Fruit fly (Drosophila melanogaster) whole organism, embryonic: ENCODE results near the gene CG6724.

Source experiments
- CG10979 ChIP-seq: fragments of 200-800 bp; sonication (Bioruptor generic); optimal IDR thresholded peaks from 2 replicates; lab custom pipeline; 2018; ENCODE audit warnings: missing biosample characterization, mild to moderate bottlenecking, missing genetic modification characterization, moderate library complexity
- CG11093 ChIP-seq: fragments of 200-800 bp; sonication (Bioruptor generic); IDR thresholded peaks from 3 replicates; pipeline ENCODE4 v1.3.6; 2022; ENCODE audit warnings: missing biosample characterization, missing genetic modification characterization
- CG12104 ChIP-seq: fragments of 200-800 bp; sonication (Bioruptor generic); optimal IDR thresholded peaks from 3 replicates; lab custom pipeline; 2016; ENCODE audit warnings: missing biosample characterization, missing genetic modification characterization
- CG12155 ChIP-seq: fragments of 200-800 bp; sonication (Bioruptor generic); optimal IDR thresholded peaks from 3 replicates; lab custom pipeline; 2016; ENCODE audit warnings: missing biosample characterization, missing genetic modification characterization
- CG12299 ChIP-seq: fragments of 200-800 bp; sonication (Bioruptor generic); optimal IDR thresholded peaks from 2 replicates; lab custom pipeline; 2018; ENCODE audit warnings: missing biosample characterization, mild to moderate bottlenecking, missing genetic modification characterization
- CG12659 ChIP-seq: fragments of 200-800 bp; sonication (Bioruptor generic); optimal IDR thresholded peaks from 3 replicates; lab custom pipeline; 2017; ENCODE audit warnings: mild to moderate bottlenecking, missing biosample characterization, missing genetic modification reagents, missing genetic modification characterization
- CG13123 ChIP-seq: fragments of 200-800 bp; sonication (Bioruptor generic); optimal IDR thresholded peaks from 2 replicates; lab custom pipeline; 2016; ENCODE audit warnings: missing biosample characterization, missing genetic modification characterization
- CG14710 ChIP-seq: fragments of 200-800 bp; sonication (Bioruptor generic); optimal IDR thresholded peaks from 3 replicates; lab custom pipeline; 2019; ENCODE audit warnings: missing biosample characterization, mild to moderate bottlenecking, missing genetic modification characterization, moderate library complexity
- CG1529 ChIP-seq: fragments of 200-800 bp; sonication (Bioruptor generic); optimal IDR thresholded peaks from 3 replicates; lab custom pipeline; 2018; ENCODE audit warnings: missing biosample characterization, missing genetic modification characterization
- CG15514 ChIP-seq: fragments of 200-800 bp; sonication (Bioruptor generic); optimal IDR thresholded peaks from 3 replicates; lab custom pipeline; 2017; ENCODE audit warnings: missing biosample characterization, missing genetic modification characterization, mild to moderate bottlenecking, moderate library complexity, missing genetic modification reagents
- CG16779 ChIP-seq: fragments of 200-800 bp; sonication (Bioruptor generic); IDR thresholded peaks from 2 replicates; pipeline ENCODE4 v1.3.6; 2022; ENCODE audit warnings: missing biosample characterization, missing genetic modification characterization
- CG18262 ChIP-seq: fragments of 200-800 bp; optimal IDR thresholded peaks from 3 replicates; lab custom pipeline; 2019; ENCODE audit warnings: missing biosample characterization, mild to moderate bottlenecking, missing genetic modification characterization, moderate library complexity
- CG2116 ChIP-seq: fragments of 200-800 bp; sonication (Bioruptor generic); optimal IDR thresholded peaks from 3 replicates; lab custom pipeline; 2018; ENCODE audit warnings: missing biosample characterization, mild to moderate bottlenecking, missing genetic modification characterization
- CG3065 ChIP-seq: fragments of 200-800 bp; sonication (Bioruptor generic); optimal IDR thresholded peaks from 2 replicates; lab custom pipeline; 2016; ENCODE audit warnings: missing biosample characterization, missing genetic modification characterization
- CG3163 ChIP-seq: fragments of 200-800 bp; sonication (Bioruptor generic); optimal IDR thresholded peaks from 3 replicates; lab custom pipeline; 2016; ENCODE audit warnings: missing biosample characterization, missing genetic modification characterization
- CG32767 ChIP-seq: fragments of 200-800 bp; sonication (Bioruptor generic); IDR thresholded peaks from 2 replicates; pipeline ENCODE4 v1.3.6; 2022; ENCODE audit warnings: missing biosample characterization, missing genetic modification characterization
- CG33557 ChIP-seq: fragments of 200-800 bp; sonication (Bioruptor generic); optimal IDR thresholded peaks from 2 replicates; lab custom pipeline; 2019; ENCODE audit warnings: missing biosample characterization, mild to moderate bottlenecking, missing genetic modification characterization, moderate library complexity
- CG4854 ChIP-seq: fragments of 200-800 bp; sonication (Bioruptor generic); optimal IDR thresholded peaks from 2 replicates; lab custom pipeline; 2016; ENCODE audit warnings: missing biosample characterization, missing genetic modification characterization, inconsistent platforms
- CG6854 ChIP-seq: fragments of 200-800 bp; sonication (Bioruptor generic); optimal IDR thresholded peaks from 3 replicates; lab custom pipeline; 2017; ENCODE audit warnings: missing biosample characterization, mild to moderate bottlenecking, missing genetic modification characterization
- CG7357 ChIP-seq: fragments of 200-800 bp; sonication (Bioruptor generic); IDR thresholded peaks from 3 replicates; pipeline ENCODE4 v1.3.6; 2022; ENCODE audit warnings: missing biosample characterization, missing genetic modification characterization
- CG7372 ChIP-seq: fragments of 200-800 bp; sonication (Bioruptor generic); IDR thresholded peaks from 2 replicates; pipeline ENCODE4 v1.3.6; 2022; ENCODE audit warnings: missing biosample characterization, missing genetic modification characterization
- Camta ChIP-seq: fragments of 200-800 bp; sonication (Bioruptor generic); optimal IDR thresholded peaks from 2 replicates; lab custom pipeline; 2016; ENCODE audit warnings: missing biosample characterization, missing genetic modification characterization
- Chrac-16 ChIP-seq: fragments of 200-800 bp; sonication (Bioruptor generic); optimal IDR thresholded peaks from 3 replicates; lab custom pipeline; 2016; ENCODE audit warnings: missing biosample characterization, missing genetic modification characterization
- Doc2 ChIP-seq: fragments of 200-800 bp; sonication (Bioruptor generic); IDR thresholded peaks from 2 replicates; pipeline ENCODE4 v1.3.6; 2022; ENCODE audit warnings: missing biosample characterization, missing genetic modification characterization
- HHEX ChIP-seq: fragments of 200-800 bp; sonication (Bioruptor generic); optimal IDR thresholded peaks from 3 replicates; lab custom pipeline; 2017; ENCODE audit warnings: missing biosample characterization, mild to moderate bottlenecking, missing genetic modification characterization, missing genetic modification reagents
- NK7.1 ChIP-seq: fragments of 200-800 bp; sonication (Bioruptor generic); optimal IDR thresholded peaks from 3 replicates; lab custom pipeline; 2016; ENCODE audit warnings: missing biosample characterization, missing genetic modification characterization
- Oaz ChIP-seq: fragments of 200-800 bp; sonication (Bioruptor generic); IDR thresholded peaks from 2 replicates; pipeline ENCODE4 v1.3.6; 2022; ENCODE audit warnings: missing biosample characterization, missing genetic modification characterization
- Oli ChIP-seq: fragments of 200-800 bp; sonication (Bioruptor generic); optimal IDR thresholded peaks from 2 replicates; lab custom pipeline; 2018; ENCODE audit warnings: missing biosample characterization, mild to moderate bottlenecking, missing genetic modification characterization, moderate library complexity
- PHDP ChIP-seq: fragments of 200-800 bp; sonication (Bioruptor generic); optimal IDR thresholded peaks from 3 replicates; lab custom pipeline; 2018; ENCODE audit warnings: missing biosample characterization, mild to moderate bottlenecking, missing genetic modification characterization, moderate library complexity
- Pdp1 ChIP-seq, 2 experiments: fragments of 200-800 bp; sonication (Bioruptor generic); optimal IDR thresholded peaks; 3 replicates each; lab custom pipeline; 2016; ENCODE audit warnings: missing biosample characterization in 2 of 2, missing genetic modification characterization in 2 of 2, mild to moderate bottlenecking in 1 of 2, moderate library complexity in 1 of 2
- Ptx1 ChIP-seq: fragments of 200-800 bp; sonication (Bioruptor generic); IDR thresholded peaks from 2 replicates; pipeline ENCODE4 v1.3.6; 2022; ENCODE audit warnings: missing biosample characterization, missing genetic modification characterization
- Vsx1 ChIP-seq: fragments of 200-800 bp; sonication (Bioruptor generic); optimal IDR thresholded peaks from 2 replicates; lab custom pipeline; 2017; ENCODE audit warnings: missing biosample characterization, mild to moderate bottlenecking, missing genetic modification characterization, missing genetic modification reagents
- crp ChIP-seq, 2 experiments: fragments of 200-800 bp; sonication (Bioruptor generic); optimal IDR thresholded peaks; 2 replicates in 1 of 2; 3 replicates in 1 of 2; lab custom pipeline; 2017; ENCODE audit warnings: missing biosample characterization in 2 of 2, missing genetic modification characterization in 2 of 2, mild to moderate bottlenecking in 1 of 2, moderate library complexity in 1 of 2
- hb ChIP-seq: fragments of 200-800 bp; sonication (Bioruptor generic); IDR thresholded peaks from 3 replicates; pipeline ENCODE4 v1.3.6; 2022; ENCODE audit warnings: missing biosample characterization, missing genetic modification characterization; ENCODE audit not compliant: partially characterized antibody
- jigr1 ChIP-seq: fragments of 200-800 bp; sonication (Bioruptor generic); IDR thresholded peaks from 3 replicates; pipeline ENCODE4 v1.3.6; 2022; ENCODE audit warnings: missing biosample characterization, missing genetic modification characterization
- ken ChIP-seq: fragments of 200-800 bp; sonication (Bioruptor generic); IDR thresholded peaks from 3 replicates; pipeline ENCODE4 v1.3.6; 2022; ENCODE audit warnings: missing biosample characterization, missing genetic modification characterization
- klu ChIP-seq: fragments of 200-800 bp; sonication (Bioruptor generic); IDR thresholded peaks from 2 replicates; pipeline ENCODE4 v1.3.6; 2022; ENCODE audit warnings: missing biosample characterization, missing genetic modification characterization
- luna ChIP-seq: fragments of 200-800 bp; sonication (Bioruptor generic); optimal IDR thresholded peaks from 2 replicates; lab custom pipeline; 2016; ENCODE audit warnings: missing biosample characterization, missing genetic modification characterization
- maf-S ChIP-seq: fragments of 200-800 bp; sonication (Bioruptor generic); optimal IDR thresholded peaks from 2 replicates; lab custom pipeline; 2016; ENCODE audit warnings: missing biosample characterization, missing genetic modification characterization
- nerfin-1 ChIP-seq: fragments of 200-800 bp; sonication (Bioruptor generic); optimal IDR thresholded peaks from 3 replicates; lab custom pipeline; 2019; ENCODE audit warnings: missing biosample characterization, mild to moderate bottlenecking, missing genetic modification characterization, moderate library complexity
- otp ChIP-seq: fragments of 200-800 bp; sonication (Bioruptor generic); IDR thresholded peaks from 3 replicates; pipeline ENCODE4, ENCODE4 v1.3.6; 2022; ENCODE audit warnings: missing biosample characterization, missing genetic modification characterization
- p53 ChIP-seq: fragments of 200-800 bp; sonication (Bioruptor generic); optimal IDR thresholded peaks from 2 replicates; lab custom pipeline; 2016; ENCODE audit warnings: missing biosample characterization, missing genetic modification characterization
- pan ChIP-seq, 4 experiments: fragments of >200 bp in 3 of 4; fragments of 200-800 bp in 1 of 4; sonication (Bioruptor generic) in 1 of 4; optimal IDR thresholded peaks in 3 of 4; IDR thresholded peaks in 1 of 4; 2 replicates each; pipeline versions ENCODE4 v1.3.6 to Lab custom; 2017 to 2022; ENCODE audit warnings: missing biosample characterization in 2 of 4, missing genetic modification characterization in 2 of 4, mixed read lengths in 1 of 4
- pfk ChIP-seq: fragments of 200-800 bp; sonication (Bioruptor generic); optimal IDR thresholded peaks from 2 replicates; lab custom pipeline; 2018; ENCODE audit warnings: missing biosample characterization, mild to moderate bottlenecking, missing genetic modification characterization, moderate library complexity
- pros ChIP-seq: fragments of 200-800 bp; sonication (Bioruptor generic); optimal IDR thresholded peaks from 3 replicates; lab custom pipeline; 2019; ENCODE audit warnings: missing biosample characterization, mild to moderate bottlenecking, missing genetic modification characterization, moderate library complexity
- row ChIP-seq: fragments of 200-800 bp; sonication (Bioruptor generic); IDR thresholded peaks from 3 replicates; pipeline ENCODE4 v1.3.6; 2022; ENCODE audit warnings: missing biosample characterization, missing genetic modification characterization
- slp2 ChIP-seq: fragments of 200-800 bp; sonication (Bioruptor generic); optimal IDR thresholded peaks from 2 replicates; lab custom pipeline; 2016; ENCODE audit warnings: missing biosample characterization, missing genetic modification characterization
- tio ChIP-seq: fragments of 200-800 bp; sonication (Bioruptor generic); optimal IDR thresholded peaks from 2 replicates; lab custom pipeline; 2017; ENCODE audit warnings: missing biosample characterization, missing genetic modification characterization, inconsistent platforms
- zen ChIP-seq: fragments of 200-800 bp; sonication (Bioruptor generic); optimal IDR thresholded peaks from 3 replicates; lab custom pipeline; 2018; ENCODE audit warnings: missing biosample characterization, mild to moderate bottlenecking, missing genetic modification characterization, moderate library complexity

Gene CG6724

dm6 chr2L:10760422-10761166 is 9.2 kb downstream of the CG6724 start, which contains the start of gene CG6495 (continued):
- no peak for TF ChIP-seq CG2116 (GFP tag; lab: Kevin White, UChicago)
- TF ChIP-seq pros, result no peak
- TF ChIP-seq CG32767, result no peak
- no peak for TF ChIP-seq CG11093 (GFP tag; lab: Robert Waterston, UW)
- no peak for TF ChIP-seq CG7372 (GFP tag; lab: Robert Waterston, UW)
- peak; percentile 2 for TF ChIP-seq Chrac-16 (GFP tag; lab: Kevin White, UChicago)
- TF ChIP-seq Oli, result peak; percentile 59
- no peak for TF ChIP-seq Doc2
- no peak for TF ChIP-seq CG7357
- peak; percentile 17 for TF ChIP-seq Vsx1 (GFP tag; lab: Kevin White, UChicago)
- TF ChIP-seq Oaz (GFP tag; lab: Robert Waterston, UW), result no peak
- TF ChIP-seq CG4854, result no peak
- no peak for TF ChIP-seq CG13123 (GFP tag; lab: Kevin White, UChicago)
- no peak for TF ChIP-seq CG16779 (GFP tag; lab: Robert Waterston, UW)
- peak; percentile 76 for TF ChIP-seq PHDP (tag; lab: Kevin White, UChicago)
- TF ChIP-seq nerfin-1 (tag; lab: Kevin White, UChicago), result peak; percentile 16
- TF ChIP-seq otp (GFP tag; lab: Robert Waterston, UW), result no peak
- TF ChIP-seq CG3065 (GFP tag; lab: Kevin White, UChicago), result no peak
- TF ChIP-seq pan (optimal IDR thresholded peaks at IDR 0.05; lab: Kevin White, UChicago), result no peak
- peak in 1 of 2 experiments; percentile 29 for TF ChIP-seq pan (GFP tag; optimal IDR thresholded peaks at IDR 0.05 in 1 of 2, IDR thresholded peaks at IDR 0.05 in 1 of 2)
- no peak for TF ChIP-seq luna (GFP tag; lab: Kevin White, UChicago)
- peak; percentile 53; the same call in 1 of the 2 replicates for TF ChIP-seq Ptx1 (GFP tag; lab: Robert Waterston, UW)
- no peak for TF ChIP-seq CG1529 (GFP tag; lab: Kevin White, UChicago)
- no peak for TF ChIP-seq maf-S (GFP tag; lab: Kevin White, UChicago)
- peak; percentile 61 for TF ChIP-seq CG18262 (tag; lab: Kevin White, UChicago)
- TF ChIP-seq CG12155 (GFP tag; lab: Kevin White, UChicago), result peak; percentile 26
- no peak for TF ChIP-seq slp2
- TF ChIP-seq CG12659 (GFP tag; lab: Kevin White, UChicago), result peak; percentile 65
- TF ChIP-seq p53 (GFP tag; lab: Kevin White, UChicago), result no peak
- TF ChIP-seq zen (tag; lab: Kevin White, UChicago), result no peak
- no peak for TF ChIP-seq NK7.1 (GFP tag; lab: Kevin White, UChicago)
- no peak for TF ChIP-seq tio (GFP tag; lab: Kevin White, UChicago)
- TF ChIP-seq CG14710 (tag; lab: Kevin White, UChicago), result peak; percentile 29
- TF ChIP-seq CG15514 (GFP tag; lab: Kevin White, UChicago), result peak; percentile 28
- no peak for TF ChIP-seq CG12104 (GFP tag; lab: Kevin White, UChicago)
- TF ChIP-seq row, result peak; percentile 76
- no peak for TF ChIP-seq klu (GFP tag; lab: Robert Waterston, UW)
- no peak for TF ChIP-seq pfk
- peak; percentile 30 for TF ChIP-seq HHEX (GFP tag; lab: Kevin White, UChicago)
- TF ChIP-seq CG10979, result peak; percentile 59
- no peak for TF ChIP-seq Camta (GFP tag; lab: Kevin White, UChicago)
- peak; percentile 64 for TF ChIP-seq CG12299 (tag; lab: Kevin White, UChicago)
- no peak for TF ChIP-seq ken (GFP tag; lab: Robert Waterston, UW)
- TF ChIP-seq CG6854 (GFP tag; lab: Kevin White, UChicago), result peak; percentile 54
- TF ChIP-seq jigr1 (GFP tag; lab: Robert Waterston, UW), result no peak
- TF ChIP-seq Pdp1 (GFP tag; optimal IDR thresholded peaks at IDR 0.05; lab: Kevin White, UChicago), result peak in 1 of 2 experiments; percentile 15
- TF ChIP-seq CG33557 (GFP tag; lab: Kevin White, UChicago), result no peak
- no peak for TF ChIP-seq hb (GFP tag; lab: Robert Waterston, UW)
- TF ChIP-seq CG3163, result no peak
- TF ChIP-seq crp (GFP tag; optimal IDR thresholded peaks at IDR 0.05; lab: Kevin White, UChicago), result peak in 1 of 2 experiments; percentile 71
